Worm (Caenorhabditis elegans) whole organism, L4/young adult: Measurements from ENCODE around the gene rbm-28.

ENCODE experiments used
- dao-5 ChIP-seq: sonication (generic microtip); optimal IDR thresholded peaks from 2 replicates; lab custom pipeline; 2016; ENCODE audit warnings: missing genotype, missing genetic modification characterization, moderate library complexity, missing compliant biosample characterization
- him-1 ChIP-seq: sonication (generic microtip); optimal IDR thresholded peaks from 2 replicates; lab custom pipeline; 2016; ENCODE audit warnings: missing genotype, missing genetic modification reagents, missing genetic modification characterization, missing compliant biosample characterization

ce11 chrII:14910307-14910706 is 53.2 kb downstream of the rbm-28 start, which contains the start of gene R03C1.1:
- no peak for TF ChIP-seq dao-5 (tag; lab: Kevin White, UChicago)
- no peak for TF ChIP-seq him-1 (tag; lab: Kevin White, UChicago)
